Worm (Caenorhabditis elegans) whole organism, mixed stage, embryonic: ENCODE measurements around the gene mob-3.

ENCODE experiments used
- ceh-39 ChIP-seq: fragments of 150-350 bp; optimal IDR thresholded peaks from 2 replicates; lab custom pipeline; 2014; ENCODE audit warnings: missing biosample characterization, missing genetic modification characterization
- elt-1 ChIP-seq: sonication (generic microtip); optimal IDR thresholded peaks from 2 replicates; lab custom pipeline; 2017; ENCODE audit warnings: missing genetic modification characterization, mild to moderate bottlenecking, missing compliant biosample characterization, antibody characterized with exemption, moderate library complexity, borderline replicate concordance; ENCODE audit not compliant: insufficient read depth
- nhr-28 ChIP-seq: fragments of 150-350 bp; optimal IDR thresholded peaks from 2 replicates; lab custom pipeline; 2014; ENCODE audit warnings: missing biosample characterization, missing genetic modification characterization
- pha-4 ChIP-seq: fragments of 150-350 bp; optimal IDR thresholded peaks from 2 replicates; lab custom pipeline; 2018; ENCODE audit warnings: missing biosample characterization, missing genetic modification reagents, missing genetic modification characterization
- sptf-1 ChIP-seq: sonication (generic microtip); optimal IDR thresholded peaks from 2 replicates; lab custom pipeline; 2017; ENCODE audit warnings: mild to moderate bottlenecking, missing genetic modification characterization, moderate library complexity, missing compliant biosample characterization

ce11 chrIV:7381754-7382153, 7.0 kb downstream of the mob-3 start, which contains the start of gene ptp-8:
- TF ChIP-seq ceh-39 (tag; lab: Kevin White, UChicago) = no peak
- TF ChIP-seq sptf-1 (tag; lab: Kevin White, UChicago) = no peak
- no peak for TF ChIP-seq pha-4 (tag; lab: Kevin White, UChicago)
- no peak for TF ChIP-seq nhr-28 (tag; lab: Kevin White, UChicago)
- no peak for TF ChIP-seq elt-1 (tag; lab: Kevin White, UChicago)
